Worm (Caenorhabditis elegans): ENCODE data around the gene Y59H11AM.1.

DNA sequence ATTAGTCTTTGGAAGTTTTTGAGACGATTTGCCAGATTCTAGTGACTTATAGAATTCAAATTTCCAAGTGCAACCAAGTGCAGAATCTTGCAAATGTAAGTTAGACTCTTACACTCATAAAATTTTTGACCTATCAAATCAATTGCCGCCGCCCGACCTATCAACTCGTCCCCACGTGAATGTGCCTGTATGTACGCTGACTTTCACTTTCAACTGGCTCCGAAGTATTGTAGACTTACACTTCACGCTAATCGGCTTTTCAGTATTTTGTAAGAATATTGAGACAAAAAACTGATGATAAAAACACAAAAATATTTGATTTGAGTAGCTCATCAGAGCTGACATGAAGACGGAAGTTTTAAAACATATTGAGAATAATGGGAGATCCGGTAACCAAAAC is 38.4 kb upstream of the Y59H11AM.1 start:
- no peak for TF ChIP-seq ceh-28 (tag; optimal IDR thresholded peaks at IDR 0.05)
- TF ChIP-seq sea-2 (GFP tag; optimal IDR thresholded peaks at IDR 0.05), result no peak
- TF ChIP-seq jun-1 (tag; optimal IDR thresholded peaks at IDR 0.05), result no peak
- no peak for TF ChIP-seq nhr-28 (tag; optimal IDR thresholded peaks at IDR 0.05)
- TF ChIP-seq ceh-9 (tag; optimal IDR thresholded peaks at IDR 0.05), result no peak
- TF ChIP-seq unc-62 (GFP tag; optimal IDR thresholded peaks at IDR 0.05), result no peak
- no peak for TF ChIP-seq nhr-77 (tag; optimal IDR thresholded peaks at IDR 0.05)
- no peak for TF ChIP-seq elt-3 (tag; optimal IDR thresholded peaks at IDR 0.05)
- peak; percentile 70 for TF ChIP-seq nfya-1 (tag; optimal IDR thresholded peaks at IDR 0.05; ENCODE audit: insufficient read depth)
- no peak for TF ChIP-seq zag-1 (tag; optimal IDR thresholded peaks at IDR 0.05)
- no peak for TF ChIP-seq ceh-82 (tag; optimal IDR thresholded peaks at IDR 0.05)
- TF ChIP-seq nhr-237 (tag; optimal IDR thresholded peaks at IDR 0.05), result no peak
